Fruit fly (Drosophila melanogaster): ENCODE data around the gene CG3842.

The CG3842 gene

DNA sequence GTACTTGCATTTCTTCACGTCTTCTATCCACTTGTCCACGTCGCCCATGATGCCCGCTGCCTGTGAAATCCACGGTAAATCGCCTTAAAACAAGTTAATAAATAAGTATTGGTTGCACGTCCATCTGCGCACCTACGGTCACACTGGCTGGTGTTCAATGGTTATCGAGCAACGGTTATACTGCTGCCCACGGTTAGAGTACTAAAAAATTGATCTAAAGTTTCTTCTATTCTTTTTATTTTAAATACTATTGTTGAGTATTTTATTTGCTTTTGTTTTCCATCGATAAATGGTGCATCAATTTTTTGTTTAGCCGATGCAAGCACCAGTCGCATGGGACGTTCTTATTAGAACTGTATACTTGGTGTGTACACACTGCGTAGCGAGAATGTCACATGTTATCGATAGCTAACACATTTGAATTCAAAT, 35.2 kb downstream of the CG3842 start, which contains the start of gene PpV (continued):
- TF ChIP-seq CG9817 (tag; optimal IDR thresholded peaks at IDR 0.05), result no peak
- no peak for TF ChIP-seq dati (GFP tag; IDR thresholded peaks at IDR 0.05)
- no peak for TF ChIP-seq luna (GFP tag; optimal IDR thresholded peaks at IDR 0.05)
- no peak for TF ChIP-seq Doc2 (GFP tag; IDR thresholded peaks at IDR 0.05)
- TF ChIP-seq h (optimal IDR thresholded peaks at IDR 0.05), result no peak
- TF ChIP-seq CG17568 (GFP tag; optimal IDR thresholded peaks at IDR 0.05), result no peak
- no peak for TF ChIP-seq Aef1 (GFP tag; IDR thresholded peaks at IDR 0.05)
- TF ChIP-seq bigmax (GFP tag; optimal IDR thresholded peaks at IDR 0.05), result no peak
- TF ChIP-seq CG1602 (GFP tag; optimal IDR thresholded peaks at IDR 0.05), result no peak
- no peak for TF ChIP-seq sens-2 (GFP tag; IDR thresholded peaks at IDR 0.05)
- TF ChIP-seq CG12769 (tag; optimal IDR thresholded peaks at IDR 0.05), result no peak
- TF ChIP-seq CG6689 (GFP tag; IDR thresholded peaks at IDR 0.05), result no peak
- TF ChIP-seq Atf3 (GFP tag; optimal IDR thresholded peaks at IDR 0.05), result no peak
- TF ChIP-seq CG15514 (GFP tag; optimal IDR thresholded peaks at IDR 0.05), result peak; percentile 54
- TF ChIP-seq Nf-YC (tag; optimal IDR thresholded peaks at IDR 0.05), result peak; percentile 37
- no peak for TF ChIP-seq zfh2 (GFP tag; optimal IDR thresholded peaks at IDR 0.05)
- TF ChIP-seq Camta (GFP tag; optimal IDR thresholded peaks at IDR 0.05), result no peak
- no peak for TF ChIP-seq row (GFP tag; IDR thresholded peaks at IDR 0.05)
- no peak for TF ChIP-seq caup (GFP tag; optimal IDR thresholded peaks at IDR 0.05; ENCODE audit: severe bottlenecking)
- TF ChIP-seq zfh1 (GFP tag; IDR thresholded peaks at IDR 0.05), result no peak
- TF ChIP-seq CG16813 (GFP tag; IDR thresholded peaks at IDR 0.05; ENCODE audit: partially characterized antibody), result peak; percentile 51
- no peak for TF ChIP-seq Drgx (GFP tag; IDR thresholded peaks at IDR 0.05)
- no peak for TF ChIP-seq disco-r (GFP tag; optimal IDR thresholded peaks at IDR 0.05)
- no peak for TF ChIP-seq CG2678 (tag; optimal IDR thresholded peaks at IDR 0.05)
- peak; percentile 44 for TF ChIP-seq YL-1 (GFP tag; optimal IDR thresholded peaks at IDR 0.05)
- no peak for TF ChIP-seq gem (tag; optimal IDR thresholded peaks at IDR 0.05)
- no peak for TF ChIP-seq CG18476 (GFP tag; optimal IDR thresholded peaks at IDR 0.05)
- no peak for TF ChIP-seq Deaf1 (tag; optimal IDR thresholded peaks at IDR 0.05)
- TF ChIP-seq CG13123 (GFP tag; optimal IDR thresholded peaks at IDR 0.05), result no peak
- peak in 1 of 2 experiments; percentile 19 for TF ChIP-seq crp (GFP tag; optimal IDR thresholded peaks at IDR 0.05)
- no peak for TF ChIP-seq jing (GFP tag; optimal IDR thresholded peaks at IDR 0.05)
- no peak for TF ChIP-seq Nf-YB (GFP tag; optimal IDR thresholded peaks at IDR 0.05)
- no peak for TF ChIP-seq ERR (GFP tag; optimal IDR thresholded peaks at IDR 0.05)
- TF ChIP-seq exex (tag; optimal IDR thresholded peaks at IDR 0.05), result peak; percentile 86
- TF ChIP-seq ac (GFP tag; optimal IDR thresholded peaks at IDR 0.05), result no peak
- no peak for TF ChIP-seq CG6175 (GFP tag; IDR thresholded peaks at IDR 0.05)
- no peak for TF ChIP-seq gsb (GFP tag; IDR thresholded peaks at IDR 0.05)
- no peak for TF ChIP-seq Nf-YA (GFP tag; IDR thresholded peaks at IDR 0.05)
- TF ChIP-seq run (tag; optimal IDR thresholded peaks at IDR 0.05), result no peak
- no peak for TF ChIP-seq bsh (GFP tag; optimal IDR thresholded peaks at IDR 0.05)
- no peak for TF ChIP-seq Hr3 (GFP tag; optimal IDR thresholded peaks at IDR 0.05)
- TF ChIP-seq CG14860 (GFP tag; IDR thresholded peaks at IDR 0.05; ENCODE audit: partially characterized antibody), result no peak
- peak; percentile 28 for TF ChIP-seq CG17186 (GFP tag; optimal IDR thresholded peaks at IDR 0.05)
- TF ChIP-seq br (optimal IDR thresholded peaks at IDR 0.05), result no peak
- no peak for TF ChIP-seq lov (optimal IDR thresholded peaks at IDR 0.05)
- no peak for TF ChIP-seq lov (GFP tag; IDR thresholded peaks at IDR 0.05)
- TF ChIP-seq chm (GFP tag; IDR thresholded peaks at IDR 0.05), result no peak
- TF ChIP-seq tx (GFP tag; optimal IDR thresholded peaks at IDR 0.05), result no peak
- TF ChIP-seq gt (GFP tag; IDR thresholded peaks at IDR 0.05), result no peak
- TF ChIP-seq ranshi (GFP tag; IDR thresholded peaks at IDR 0.05), result no peak
- TF ChIP-seq trem (tag; optimal IDR thresholded peaks at IDR 0.05), result peak; percentile 78
- TF ChIP-seq sd (tag; optimal IDR thresholded peaks at IDR 0.05), result peak; percentile 73
- peak; percentile 100 for TF ChIP-seq CG14710 (tag; optimal IDR thresholded peaks at IDR 0.05)

Measured in whole organism, embryonic.